Worm (Caenorhabditis elegans): Measurements from ENCODE around the gene F23D12.11.

- no peak for TF ChIP-seq ztf-11 (tag; optimal IDR thresholded peaks at IDR 0.05)
- no peak for TF ChIP-seq nhr-76 (tag; optimal IDR thresholded peaks at IDR 0.05)
- TF ChIP-seq lin-13 (tag; optimal IDR thresholded peaks at IDR 0.05): no peak
- no peak for TF ChIP-seq nhr-28 (tag; optimal IDR thresholded peaks at IDR 0.05)
- TF ChIP-seq mls-2 (tag; optimal IDR thresholded peaks at IDR 0.05): no peak
- no peak for TF ChIP-seq sem-2 (GFP tag; optimal IDR thresholded peaks at IDR 0.05)
- TF ChIP-seq nhr-237 (tag; optimal IDR thresholded peaks at IDR 0.05): no peak
- no peak for TF ChIP-seq blmp-1 (tag; optimal IDR thresholded peaks at IDR 0.05)
- no peak for TF ChIP-seq unc-62 (GFP tag; optimal IDR thresholded peaks at IDR 0.05)
- no peak for TF ChIP-seq zip-8 (tag; optimal IDR thresholded peaks at IDR 0.05)
- no peak for TF ChIP-seq unc-39 (tag; optimal IDR thresholded peaks at IDR 0.05)
Observed at ce11 chrX:14465593-14465992, 41.0 kb upstream of the F23D12.11 start, which contains the start of gene M163.22.
